Fruit fly (Drosophila melanogaster) whole organism, prepupa: ENCODE measurements around the gene CG4768.

Experiments used
- Blimp-1 ChIP-seq: fragments of 200-800 bp; sonication (Bioruptor generic); optimal IDR thresholded peaks from 3 replicates; lab custom pipeline; 2017; ENCODE audit warnings: missing biosample characterization, missing genetic modification characterization, mild to moderate bottlenecking, moderate library complexity, missing genetic modification reagents
- CG10631 ChIP-seq: fragments of 200-800 bp; sonication (Bioruptor generic); optimal IDR thresholded peaks from 2 replicates; lab custom pipeline; 2016; ENCODE audit warnings: missing biosample characterization, missing genetic modification characterization
- CG10669 ChIP-seq: fragments of 200-800 bp; sonication (Bioruptor generic); optimal IDR thresholded peaks from 3 replicates; lab custom pipeline; 2018; ENCODE audit warnings: missing biosample characterization, mild to moderate bottlenecking, missing genetic modification characterization, moderate library complexity
- CG11294 ChIP-seq: fragments of 200-800 bp; sonication (Bioruptor generic); IDR thresholded peaks from 2 replicates; pipeline ENCODE4 v1.3.6; 2022; ENCODE audit warnings: missing biosample characterization, missing genetic modification characterization
- CG11902 ChIP-seq: fragments of 200-800 bp; sonication (Bioruptor generic); optimal IDR thresholded peaks from 3 replicates; lab custom pipeline; 2016; ENCODE audit warnings: missing biosample characterization, missing genetic modification characterization
- CG15336 ChIP-seq: fragments of 200-800 bp; sonication (Bioruptor generic); IDR thresholded peaks from 2 replicates; pipeline ENCODE4 v1.3.6; 2022; ENCODE audit warnings: missing biosample characterization, missing genetic modification characterization
- CG1621 ChIP-seq: fragments of 200-800 bp; sonication (Bioruptor generic); optimal IDR thresholded peaks from 3 replicates; lab custom pipeline; 2018; ENCODE audit warnings: missing biosample characterization, mild to moderate bottlenecking, missing genetic modification characterization
- CG16779 ChIP-seq: fragments of 200-800 bp; sonication (Bioruptor generic); optimal IDR thresholded peaks from 3 replicates; lab custom pipeline; 2017; ENCODE audit warnings: missing biosample characterization, mild to moderate bottlenecking, missing genetic modification characterization
- CG31627 ChIP-seq: fragments of 200-800 bp; sonication (Bioruptor generic); optimal IDR thresholded peaks from 3 replicates; lab custom pipeline; 2016; ENCODE audit warnings: missing biosample characterization, missing genetic modification characterization
- CG32006 ChIP-seq: fragments of 200-800 bp; sonication (Bioruptor generic); optimal IDR thresholded peaks from 3 replicates; lab custom pipeline; 2017; ENCODE audit warnings: missing biosample characterization, mild to moderate bottlenecking, missing genetic modification characterization
- CG34406 ChIP-seq: fragments of 200-800 bp; sonication (Bioruptor generic); optimal IDR thresholded peaks from 3 replicates; lab custom pipeline; 2016; ENCODE audit warnings: missing biosample characterization, missing genetic modification characterization
- CG3919 ChIP-seq: fragments of 200-800 bp; sonication (Bioruptor generic); optimal IDR thresholded peaks from 3 replicates; lab custom pipeline; 2016; ENCODE audit warnings: missing biosample characterization, missing genetic modification characterization
- CG6163 ChIP-seq: fragments of 200-800 bp; sonication (Bioruptor generic); IDR thresholded peaks from 3 replicates; pipeline ENCODE4 v1.3.6; 2022; ENCODE audit warnings: missing biosample characterization, missing genetic modification characterization
- CG6276 ChIP-seq: fragments of 200-800 bp; sonication (Bioruptor generic); optimal IDR thresholded peaks from 2 replicates; lab custom pipeline; 2017; ENCODE audit warnings: missing biosample characterization, mild to moderate bottlenecking, missing genetic modification characterization
- CG6792 ChIP-seq: fragments of 200-800 bp; sonication (Bioruptor generic); optimal IDR thresholded peaks from 3 replicates; lab custom pipeline; 2016; ENCODE audit warnings: missing biosample characterization, missing genetic modification characterization
- CG6808 ChIP-seq: fragments of 200-800 bp; sonication (Bioruptor generic); optimal IDR thresholded peaks from 3 replicates; lab custom pipeline; 2017; ENCODE audit warnings: missing biosample characterization, missing genetic modification characterization, mild to moderate bottlenecking, moderate library complexity, missing genetic modification reagents
- CG6854 ChIP-seq: fragments of 200-800 bp; sonication (Bioruptor generic); optimal IDR thresholded peaks from 2 replicates; lab custom pipeline; 2017; ENCODE audit warnings: missing biosample characterization, mild to moderate bottlenecking, missing genetic modification characterization
- CG7368 ChIP-seq: fragments of 200-800 bp; sonication (Bioruptor generic); optimal IDR thresholded peaks from 3 replicates; lab custom pipeline; 2016; ENCODE audit warnings: missing biosample characterization, missing genetic modification characterization
- CG8119 ChIP-seq: fragments of 200-800 bp; sonication (Bioruptor generic); IDR thresholded peaks from 3 replicates; pipeline ENCODE4 v1.3.6; 2022; ENCODE audit warnings: missing biosample characterization, missing genetic modification characterization
- CG8319 ChIP-seq: fragments of 200-800 bp; sonication (Bioruptor generic); optimal IDR thresholded peaks from 3 replicates; lab custom pipeline; 2016; ENCODE audit warnings: missing biosample characterization, missing genetic modification characterization
- CG8632 ChIP-seq: fragments of 200-800 bp; sonication (Bioruptor generic); optimal IDR thresholded peaks from 3 replicates; lab custom pipeline; 2016; ENCODE audit warnings: missing biosample characterization, missing genetic modification characterization
- CG9139 ChIP-seq: fragments of 200-800 bp; sonication (Bioruptor generic); optimal IDR thresholded peaks from 3 replicates; lab custom pipeline; 2017; ENCODE audit warnings: missing biosample characterization, mild to moderate bottlenecking, missing genetic modification characterization
- Eip75B ChIP-seq: fragments of 200-800 bp; sonication (Bioruptor generic); optimal IDR thresholded peaks from 3 replicates; lab custom pipeline; 2016; ENCODE audit warnings: missing biosample characterization, missing genetic modification characterization
- Ets21C ChIP-seq: fragments of 200-800 bp; sonication (Bioruptor generic); optimal IDR thresholded peaks from 3 replicates; lab custom pipeline; 2016; ENCODE audit warnings: missing biosample characterization, missing genetic modification characterization
- Ets96B ChIP-seq: fragments of 200-800 bp; optimal IDR thresholded peaks from 2 replicates; lab custom pipeline; 2019; ENCODE audit warnings: missing biosample characterization, mild to moderate bottlenecking, missing genetic modification characterization, moderate library complexity
- Hr38 ChIP-seq: sonication (Bioruptor generic); optimal IDR thresholded peaks from 2 replicates; lab custom pipeline; 2016; ENCODE audit warnings: missing biosample characterization, missing genetic modification characterization
- Hr39 ChIP-seq: fragments of 200-800 bp; sonication (Bioruptor generic); optimal IDR thresholded peaks from 2 replicates; lab custom pipeline; 2016; ENCODE audit warnings: missing biosample characterization, missing genetic modification characterization
- Hr4 ChIP-seq: fragments of 200-800 bp; sonication (Bioruptor generic); optimal IDR thresholded peaks from 3 replicates; lab custom pipeline; 2016; ENCODE audit warnings: missing biosample characterization, missing genetic modification characterization
- Met ChIP-seq: fragments of 200-800 bp; sonication (Bioruptor generic); optimal IDR thresholded peaks from 3 replicates; lab custom pipeline; 2016; ENCODE audit warnings: missing biosample characterization, missing genetic modification characterization
- OdsH ChIP-seq: fragments of 200-800 bp; sonication (Bioruptor generic); optimal IDR thresholded peaks from 3 replicates; lab custom pipeline; 2016; ENCODE audit warnings: missing biosample characterization, missing genetic modification characterization
- Smox ChIP-seq: fragments of 200-800 bp; sonication (Bioruptor generic); optimal IDR thresholded peaks from 3 replicates; lab custom pipeline; 2016; ENCODE audit warnings: missing biosample characterization, missing genetic modification characterization
- Sox102F ChIP-seq: fragments of 200-800 bp; sonication (Bioruptor generic); optimal IDR thresholded peaks from 2 replicates; lab custom pipeline; 2016; ENCODE audit warnings: missing biosample characterization, mild to moderate bottlenecking, missing genetic modification characterization
- Sox15 ChIP-seq: fragments of 200-800 bp; sonication (Bioruptor generic); optimal IDR thresholded peaks from 3 replicates; lab custom pipeline; 2016; ENCODE audit warnings: missing biosample characterization, missing genetic modification characterization
- achi ChIP-seq: fragments of 200-800 bp; sonication (Bioruptor generic); optimal IDR thresholded peaks from 3 replicates; lab custom pipeline; 2016; ENCODE audit warnings: missing biosample characterization, missing genetic modification characterization
- acj6 ChIP-seq: fragments of 200-800 bp; sonication (Bioruptor generic); optimal IDR thresholded peaks from 3 replicates; lab custom pipeline; 2016; ENCODE audit warnings: missing biosample characterization, missing genetic modification characterization
- cyc ChIP-seq: fragments of 200-800 bp; sonication (Bioruptor generic); optimal IDR thresholded peaks from 3 replicates; lab custom pipeline; 2016; ENCODE audit warnings: missing biosample characterization, missing genetic modification characterization
- dac ChIP-seq: fragments of 200-800 bp; sonication (Bioruptor generic); optimal IDR thresholded peaks from 2 replicates; lab custom pipeline; 2017; ENCODE audit warnings: missing biosample characterization, mild to moderate bottlenecking, missing genetic modification characterization
- eg ChIP-seq: fragments of 200-800 bp; sonication (Bioruptor generic); IDR thresholded peaks from 3 replicates; pipeline ENCODE4 v1.3.6; 2022; ENCODE audit warnings: missing biosample characterization, missing genetic modification characterization
- esn ChIP-seq: fragments of 200-800 bp; sonication (Bioruptor generic); optimal IDR thresholded peaks from 2 replicates; lab custom pipeline; 2016; ENCODE audit warnings: missing biosample characterization, mild to moderate bottlenecking, missing genetic modification characterization, moderate library complexity
- fd85E ChIP-seq: fragments of 200-800 bp; sonication (Bioruptor generic); optimal IDR thresholded peaks from 3 replicates; lab custom pipeline; 2016; ENCODE audit warnings: missing biosample characterization, missing genetic modification characterization
- lz ChIP-seq: fragments of 200-800 bp; sonication (Bioruptor generic); optimal IDR thresholded peaks from 3 replicates; lab custom pipeline; 2016; ENCODE audit warnings: missing biosample characterization, missing genetic modification characterization
- net ChIP-seq: fragments of 200-800 bp; sonication (Bioruptor generic); optimal IDR thresholded peaks from 3 replicates; lab custom pipeline; 2016; ENCODE audit warnings: missing biosample characterization, missing genetic modification characterization
- salr ChIP-seq, 2 experiments: fragments of 200-800 bp; sonication (Bioruptor generic); optimal IDR thresholded peaks; 3 replicates each; lab custom pipeline; 2016 to 2018; ENCODE audit warnings: missing biosample characterization in 2 of 2, missing genetic modification characterization in 2 of 2, mild to moderate bottlenecking in 1 of 2
- ss ChIP-seq, 2 experiments: fragments of 200-800 bp; sonication (Bioruptor generic); optimal IDR thresholded peaks; 2 replicates in 1 of 2; 3 replicates in 1 of 2; lab custom pipeline; 2017 to 2018; ENCODE audit warnings: mild to moderate bottlenecking in 2 of 2, missing biosample characterization in 2 of 2, missing genetic modification characterization in 2 of 2, moderate library complexity in 1 of 2
- vri ChIP-seq: fragments of 200-800 bp; sonication (Bioruptor generic); optimal IDR thresholded peaks from 3 replicates; lab custom pipeline; 2016; ENCODE audit warnings: missing biosample characterization, mild to moderate bottlenecking, missing genetic modification characterization

The CG4768 gene

dm6 chrX:16830081-16830480 lies 38.2 kb downstream of the CG4768 start (continued):
- TF ChIP-seq Ets21C (no peak), lz (no peak), dac (no peak), esn (GFP tag; lab: Kevin White, UChicago) (peak; percentile 1), CG6854 (GFP tag; lab: Kevin White, UChicago) (no peak), CG15336 (GFP tag; lab: Robert Waterston, UW) (no peak), Sox102F (GFP tag; lab: Kevin White, UChicago) (no peak), CG3919 (no peak), Hr38 (GFP tag; lab: Kevin White, UChicago) (no peak), Blimp-1 (GFP tag; lab: Kevin White, UChicago) (no peak), fd85E (GFP tag; lab: Kevin White, UChicago) (no peak), CG8632 (no peak), CG11294 (no peak), CG8319 (GFP tag; lab: Kevin White, UChicago) (no peak), Hr4 (GFP tag; lab: Kevin White, UChicago) (peak; percentile 0), CG10631 (GFP tag; lab: Kevin White, UChicago) (no peak), net (GFP tag; lab: Kevin White, UChicago) (no peak), Smox (no peak)

- TF ChIP-seq CG10669 (GFP tag; lab: Kevin White, UChicago) (no peak), CG32006 (GFP tag; lab: Kevin White, UChicago) (no peak), CG6792 (GFP tag; lab: Kevin White, UChicago) (no peak), CG16779 (tag; lab: Kevin White, UChicago) (no peak), Eip75B (GFP tag; lab: Kevin White, UChicago) (no peak), CG15336 (GFP tag; lab: Robert Waterston, UW) (no peak), acj6 (GFP tag; lab: Kevin White, UChicago) (no peak), eg (GFP tag; lab: Robert Waterston, UW) (no peak), ss (GFP tag; optimal IDR thresholded peaks at IDR 0.05; lab: Kevin White, UChicago) (no peak)
Measured at dm6 chrX:16831848-16832247, 39.9 kb downstream of the CG4768 start.

dm6 chrX:16833097-16833496 lies 41.2 kb downstream of the CG4768 start:
- TF ChIP-seq acj6 (GFP tag; lab: Kevin White, UChicago) (peak; percentile 85), CG16779 (tag; lab: Kevin White, UChicago) (peak; percentile 75), CG7368 (GFP tag; lab: Kevin White, UChicago) (peak; percentile 79), Hr39 (GFP tag; lab: Kevin White, UChicago) (peak; percentile 57), esn (GFP tag; lab: Kevin White, UChicago) (peak; percentile 62), Ets96B (tag; lab: Kevin White, UChicago) (peak; percentile 86), achi (GFP tag; lab: Kevin White, UChicago) (peak; percentile 83), CG6163 (GFP tag; lab: Robert Waterston, UW) (peak; percentile 90), OdsH (GFP tag; lab: Kevin White, UChicago) (peak; percentile 84), CG6854 (GFP tag; lab: Kevin White, UChicago) (no peak), CG8319 (GFP tag; lab: Kevin White, UChicago) (peak; percentile 66), Smox (peak; percentile 52), CG6276 (GFP tag; lab: Kevin White, UChicago) (peak; percentile 81), Sox102F (GFP tag; lab: Kevin White, UChicago) (peak; percentile 49), Hr38 (GFP tag; lab: Kevin White, UChicago) (no peak), Sox15 (peak; percentile 62), CG11294 (peak; percentile 78), cyc (GFP tag; lab: Kevin White, UChicago) (peak; percentile 63), CG6808 (GFP tag; lab: Kevin White, UChicago) (peak; percentile 83), fd85E (GFP tag; lab: Kevin White, UChicago) (peak; percentile 29), CG1621 (tag; lab: Kevin White, UChicago) (peak; percentile 87), CG3919 (peak; percentile 86), CG15336 (GFP tag; lab: Robert Waterston, UW) (peak; percentile 87), CG10669 (GFP tag; lab: Kevin White, UChicago) (peak; percentile 89), CG8119 (peak; percentile 89), CG9139 (GFP tag; lab: Kevin White, UChicago) (peak; percentile 74), vri (GFP tag; lab: Kevin White, UChicago) (no peak), Hr4 (GFP tag; lab: Kevin White, UChicago) (peak; percentile 86), Met (GFP tag; lab: Kevin White, UChicago) (peak; percentile 56), CG31627 (GFP tag; lab: Kevin White, UChicago) (peak; percentile 58), lz (peak; percentile 63), Blimp-1 (GFP tag; lab: Kevin White, UChicago) (no peak), CG11902 (GFP tag; lab: Kevin White, UChicago) (peak; percentile 57), salr (GFP tag; optimal IDR thresholded peaks at IDR 0.05; lab: Kevin White, UChicago) (peak; percentile 68 to 75), CG34406 (GFP tag; lab: Kevin White, UChicago) (peak; percentile 65), CG10631 (GFP tag; lab: Kevin White, UChicago) (peak; percentile 81), net (GFP tag; lab: Kevin White, UChicago) (peak; percentile 85)
